Worm (Caenorhabditis elegans) whole organism, L4/young adult: ENCODE measurements around the gene fbxb-81.

ENCODE experiments used
- dao-5 ChIP-seq: sonication (generic microtip); optimal IDR thresholded peaks from 2 replicates; lab custom pipeline; 2016; ENCODE audit warnings: missing genotype, missing genetic modification characterization, moderate library complexity, missing compliant biosample characterization
- him-1 ChIP-seq: sonication (generic microtip); optimal IDR thresholded peaks from 2 replicates; lab custom pipeline; 2016; ENCODE audit warnings: missing genotype, missing genetic modification reagents, missing genetic modification characterization, missing compliant biosample characterization

ce11 chrIII:92247-92646 is 48.8 kb downstream of the fbxb-81 start:
- no peak for TF ChIP-seq him-1
- TF ChIP-seq dao-5 (tag; lab: Kevin White, UChicago) = no peak
